Fruit fly (Drosophila melanogaster) whole organism, embryonic: Measurements from ENCODE around the gene mRpL30.

Source experiments
- Antp ChIP-seq: fragments of 200-800 bp; sonication (Bioruptor generic); optimal IDR thresholded peaks from 3 replicates; lab custom pipeline; 2016; ENCODE audit warnings: missing biosample characterization, missing genetic modification characterization
- CG10147 ChIP-seq: fragments of 200-800 bp; sonication (Bioruptor generic); optimal IDR thresholded peaks from 2 replicates; lab custom pipeline; 2019; ENCODE audit warnings: missing biosample characterization, mild to moderate bottlenecking, missing genetic modification characterization, moderate library complexity
- CG10321 ChIP-seq: fragments of 200-800 bp; sonication (Bioruptor generic); IDR thresholded peaks from 2 replicates; pipeline ENCODE4 v1.3.6; 2022; ENCODE audit warnings: missing biosample characterization, missing genetic modification characterization
- CG10431 ChIP-seq: fragments of 200-800 bp; sonication (Bioruptor generic); optimal IDR thresholded peaks from 3 replicates; lab custom pipeline; 2018; ENCODE audit warnings: missing biosample characterization, mild to moderate bottlenecking, missing genetic modification characterization
- CG11456 ChIP-seq: fragments of 200-800 bp; sonication (Bioruptor generic); IDR thresholded peaks from 3 replicates; pipeline ENCODE4 v1.3.6; 2022; ENCODE audit warnings: missing biosample characterization, missing genetic modification characterization
- CG12155 ChIP-seq: fragments of 200-800 bp; sonication (Bioruptor generic); optimal IDR thresholded peaks from 3 replicates; lab custom pipeline; 2016; ENCODE audit warnings: missing biosample characterization, missing genetic modification characterization
- CG12744 ChIP-seq: fragments of 200-800 bp; sonication (Bioruptor generic); optimal IDR thresholded peaks from 2 replicates; lab custom pipeline; 2016; ENCODE audit warnings: missing biosample characterization, missing genetic modification characterization
- CG14667 ChIP-seq: fragments of 200-800 bp; sonication (Bioruptor generic); IDR thresholded peaks from 2 replicates; pipeline ENCODE4 v1.3.6; 2022; ENCODE audit warnings: missing biosample characterization, missing genetic modification characterization
- CG14965 ChIP-seq: fragments of 200-800 bp; sonication (Bioruptor generic); optimal IDR thresholded peaks from 2 replicates; lab custom pipeline; 2016; ENCODE audit warnings: missing biosample characterization, missing genetic modification characterization, borderline replicate concordance
- CG15601 ChIP-seq: fragments of 200-800 bp; sonication (Bioruptor generic); optimal IDR thresholded peaks from 3 replicates; lab custom pipeline; 2019; ENCODE audit warnings: missing biosample characterization, mild to moderate bottlenecking, missing genetic modification characterization, moderate library complexity
- CG15696 ChIP-seq: fragments of 200-800 bp; sonication (Bioruptor generic); optimal IDR thresholded peaks from 2 replicates; lab custom pipeline; 2019; ENCODE audit warnings: missing biosample characterization, mild to moderate bottlenecking, missing genetic modification characterization, moderate library complexity
- CG17328 ChIP-seq: fragments of 200-800 bp; sonication (Bioruptor generic); IDR thresholded peaks from 2 replicates; pipeline ENCODE4 v1.3.6; 2022; ENCODE audit warnings: missing biosample characterization, missing genetic modification characterization
- CG18764 ChIP-seq: fragments of 200-800 bp; sonication (Bioruptor generic); optimal IDR thresholded peaks from 3 replicates; lab custom pipeline; 2016; ENCODE audit warnings: missing biosample characterization, missing genetic modification characterization
- CG2129 ChIP-seq: fragments of 200-800 bp; sonication (Bioruptor generic); IDR thresholded peaks from 2 replicates; pipeline ENCODE4 v1.3.6; 2022; ENCODE audit warnings: missing biosample characterization, missing genetic modification characterization; ENCODE audit not compliant: partially characterized antibody
- CG2678 ChIP-seq: fragments of 200-800 bp; sonication (Bioruptor generic); optimal IDR thresholded peaks from 3 replicates; lab custom pipeline; 2019; ENCODE audit warnings: missing biosample characterization, mild to moderate bottlenecking, missing genetic modification characterization, moderate library complexity
- CG2875 ChIP-seq: fragments of 200-800 bp; sonication (Bioruptor generic); optimal IDR thresholded peaks from 2 replicates; lab custom pipeline; 2017; ENCODE audit warnings: missing biosample characterization, mild to moderate bottlenecking, missing genetic modification characterization, missing genetic modification reagents
- CG3163 ChIP-seq: fragments of 200-800 bp; sonication (Bioruptor generic); optimal IDR thresholded peaks from 3 replicates; lab custom pipeline; 2016; ENCODE audit warnings: missing biosample characterization, missing genetic modification characterization
- CG32772 ChIP-seq: fragments of 200-800 bp; sonication (Bioruptor generic); IDR thresholded peaks from 2 replicates; pipeline ENCODE4 v1.3.6; 2022; ENCODE audit warnings: missing biosample characterization, missing genetic modification characterization
- CG33557 ChIP-seq: fragments of 200-800 bp; sonication (Bioruptor generic); optimal IDR thresholded peaks from 2 replicates; lab custom pipeline; 2019; ENCODE audit warnings: missing biosample characterization, mild to moderate bottlenecking, missing genetic modification characterization, moderate library complexity
- CG3995 ChIP-seq: fragments of 200-800 bp; sonication (Bioruptor generic); optimal IDR thresholded peaks from 3 replicates; lab custom pipeline; 2016; ENCODE audit warnings: missing biosample characterization, missing genetic modification characterization
- CG4282 ChIP-seq: fragments of 200-800 bp; sonication (Bioruptor generic); optimal IDR thresholded peaks from 2 replicates; lab custom pipeline; 2016; ENCODE audit warnings: missing biosample characterization, missing genetic modification characterization
- CG6689 ChIP-seq: fragments of 200-800 bp; sonication (Bioruptor generic); IDR thresholded peaks from 2 replicates; pipeline ENCODE4 v1.3.6; 2022; ENCODE audit warnings: missing biosample characterization, missing genetic modification characterization
- CG7928 ChIP-seq: fragments of 200-800 bp; sonication (Bioruptor generic); optimal IDR thresholded peaks from 2 replicates; lab custom pipeline; 2017; ENCODE audit warnings: missing biosample characterization, mild to moderate bottlenecking, missing genetic modification characterization
- CG7987 ChIP-seq: fragments of 200-800 bp; sonication (Bioruptor generic); optimal IDR thresholded peaks from 2 replicates; lab custom pipeline; 2018; ENCODE audit warnings: missing biosample characterization, mild to moderate bottlenecking, missing genetic modification characterization, moderate library complexity
- CG8944 ChIP-seq: fragments of 200-800 bp; sonication (Bioruptor generic); optimal IDR thresholded peaks from 3 replicates; lab custom pipeline; 2016; ENCODE audit warnings: missing biosample characterization, missing genetic modification characterization
- Chrac-16 ChIP-seq: fragments of 200-800 bp; sonication (Bioruptor generic); optimal IDR thresholded peaks from 3 replicates; lab custom pipeline; 2016; ENCODE audit warnings: missing biosample characterization, missing genetic modification characterization
- CkIIα-i1 ChIP-seq: fragments of 200-800 bp; sonication (Bioruptor generic); IDR thresholded peaks from 2 replicates; pipeline ENCODE4 v1.3.6; 2022; ENCODE audit warnings: missing biosample characterization, missing genetic modification characterization
- E2f2 ChIP-seq: fragments of 200-800 bp; sonication (Bioruptor generic); IDR thresholded peaks from 2 replicates; pipeline ENCODE4 v1.3.6; 2022; ENCODE audit warnings: missing biosample characterization, missing genetic modification characterization
- Fer1 ChIP-seq: fragments of 200-800 bp; sonication (Bioruptor generic); optimal IDR thresholded peaks from 2 replicates; lab custom pipeline; 2017; ENCODE audit warnings: missing biosample characterization, mild to moderate bottlenecking, missing genetic modification characterization
- Hsf ChIP-seq: fragments of 200-800 bp; sonication (Bioruptor generic); optimal IDR thresholded peaks from 3 replicates; lab custom pipeline; 2016; ENCODE audit warnings: missing biosample characterization, missing genetic modification characterization
- Lpt ChIP-seq: fragments of >200 bp; optimal IDR thresholded peaks from 2 replicates; lab custom pipeline; 2018; ENCODE audit warnings: missing biosample characterization, missing genetic modification characterization
- MESR4 ChIP-seq: fragments of 200-800 bp; sonication (Bioruptor generic); optimal IDR thresholded peaks from 2 replicates; lab custom pipeline; 2018; ENCODE audit warnings: missing biosample characterization, mild to moderate bottlenecking, missing genetic modification characterization, moderate library complexity
- Nf-YA ChIP-seq: fragments of 200-800 bp; sonication (Bioruptor generic); IDR thresholded peaks from 2 replicates; pipeline ENCODE4 v1.3.6; 2022; ENCODE audit warnings: missing biosample characterization, missing genetic modification characterization
- Trl ChIP-seq, 3 experiments: fragments of >200 bp in 2 of 3; fragments of 200-800 bp in 1 of 3; sonication (Bioruptor generic) in 1 of 3; optimal IDR thresholded peaks; 2 replicates in 1 of 3; 3 replicates in 2 of 3; lab custom pipeline; 2016 to 2017; ENCODE audit warnings: missing biosample characterization in 1 of 3, missing genetic modification characterization in 1 of 3
- ab ChIP-seq: fragments of 200-800 bp; sonication (Bioruptor generic); optimal IDR thresholded peaks from 2 replicates; lab custom pipeline; 2016; ENCODE audit warnings: missing biosample characterization, missing genetic modification characterization
- bigmax ChIP-seq: fragments of 200-800 bp; sonication (Bioruptor generic); optimal IDR thresholded peaks from 2 replicates; lab custom pipeline; 2018; ENCODE audit warnings: missing biosample characterization, mild to moderate bottlenecking, missing genetic modification characterization
- br ChIP-seq: fragments of >200 bp; optimal IDR thresholded peaks from 2 replicates; lab custom pipeline; 2017
- cato ChIP-seq: fragments of 200-800 bp; sonication (Bioruptor generic); optimal IDR thresholded peaks from 2 replicates; lab custom pipeline; 2016; ENCODE audit warnings: missing biosample characterization, missing genetic modification characterization, borderline replicate concordance
- chif ChIP-seq, 2 experiments: fragments of 200-800 bp; sonication (Bioruptor generic); optimal IDR thresholded peaks; 3 replicates each; lab custom pipeline; 2016; ENCODE audit warnings: missing biosample characterization in 2 of 2, missing genetic modification characterization in 2 of 2
- croc ChIP-seq: fragments of 200-800 bp; sonication (Bioruptor generic); conservative IDR thresholded peaks from 3 replicates; pipeline ENCODE4 v1.3.6; 2022; ENCODE audit warnings: missing biosample characterization, missing genetic modification characterization
- ems ChIP-seq: fragments of 200-800 bp; sonication (Bioruptor generic); optimal IDR thresholded peaks from 3 replicates; lab custom pipeline; 2016; ENCODE audit warnings: missing biosample characterization, missing genetic modification characterization
- gsb-n ChIP-seq: fragments of 200-800 bp; sonication (Bioruptor generic); optimal IDR thresholded peaks from 3 replicates; lab custom pipeline; 2018; ENCODE audit warnings: missing biosample characterization, mild to moderate bottlenecking, missing genetic modification characterization
- jing ChIP-seq: fragments of 200-800 bp; sonication (Bioruptor generic); optimal IDR thresholded peaks from 2 replicates; lab custom pipeline; 2018; ENCODE audit warnings: missing biosample characterization, mild to moderate bottlenecking, missing genetic modification characterization
- lmd ChIP-seq: fragments of 200-800 bp; sonication (Bioruptor generic); IDR thresholded peaks from 2 replicates; pipeline ENCODE4 v1.3.6; 2022; ENCODE audit warnings: missing biosample characterization, missing genetic modification characterization
- odd ChIP-seq: fragments of 200-800 bp; sonication (Bioruptor generic); optimal IDR thresholded peaks from 2 replicates; lab custom pipeline; 2017; ENCODE audit warnings: missing biosample characterization, mild to moderate bottlenecking, missing genetic modification characterization
- org-1 ChIP-seq: fragments of 200-800 bp; sonication (Bioruptor generic); optimal IDR thresholded peaks from 2 replicates; lab custom pipeline; 2017; ENCODE audit warnings: missing biosample characterization, missing genetic modification characterization
- pros ChIP-seq: fragments of 200-800 bp; sonication (Bioruptor generic); optimal IDR thresholded peaks from 3 replicates; lab custom pipeline; 2019; ENCODE audit warnings: missing biosample characterization, mild to moderate bottlenecking, missing genetic modification characterization, moderate library complexity
- pzg ChIP-seq: fragments of 200-800 bp; sonication (Bioruptor generic); optimal IDR thresholded peaks from 3 replicates; lab custom pipeline; 2018; ENCODE audit warnings: missing biosample characterization, mild to moderate bottlenecking, missing genetic modification characterization, moderate library complexity
- row ChIP-seq: fragments of 200-800 bp; sonication (Bioruptor generic); IDR thresholded peaks from 3 replicates; pipeline ENCODE4 v1.3.6; 2022; ENCODE audit warnings: missing biosample characterization, missing genetic modification characterization
- slbo ChIP-seq: fragments of 200-800 bp; sonication (Bioruptor generic); IDR thresholded peaks from 2 replicates; pipeline ENCODE4 v1.3.6; 2022; ENCODE audit warnings: missing biosample characterization, missing genetic modification characterization
- stwl ChIP-seq: fragments of 200-800 bp; sonication (Bioruptor generic); optimal IDR thresholded peaks from 3 replicates; lab custom pipeline; 2018; ENCODE audit warnings: missing biosample characterization, mild to moderate bottlenecking, missing genetic modification characterization, moderate library complexity
- z ChIP-seq: fragments of 200-800 bp; sonication (Bioruptor generic); IDR thresholded peaks from 3 replicates; pipeline ENCODE4 v1.3.6; 2022; ENCODE audit warnings: missing biosample characterization, missing genetic modification characterization
- zf30C ChIP-seq: fragments of 200-800 bp; sonication (Bioruptor generic); optimal IDR thresholded peaks from 3 replicates; lab custom pipeline; 2018; ENCODE audit warnings: missing biosample characterization, mild to moderate bottlenecking, missing genetic modification characterization

The mRpL30 gene

dm6 chrX:4610481-4610880, 37.2 kb upstream of the mRpL30 start (continued):
- TF ChIP-seq zf30C (GFP tag; lab: Kevin White, UChicago) (peak; percentile 8), CG32772 (GFP tag; lab: Robert Waterston, UW) (no peak), MESR4 (GFP tag; lab: Kevin White, UChicago) (no peak), CG6689 (GFP tag; lab: Robert Waterston, UW) (no peak), CG10147 (no peak), CG3163 (GFP tag; lab: Kevin White, UChicago) (no peak), Antp (GFP tag; lab: Kevin White, UChicago) (no peak), row (no peak), CG14667 (GFP tag; lab: Robert Waterston, UW) (no peak), CG14965 (GFP tag; lab: Kevin White, UChicago) (no peak), org-1 (GFP tag; lab: Kevin White, UChicago) (no peak), z (GFP tag; lab: Robert Waterston, UW) (no peak), lmd (GFP tag; lab: Robert Waterston, UW) (no peak), CkIIα-i1 (GFP tag; lab: Robert Waterston, UW) (no peak), CG15601 (no peak), gsb-n (no peak), jing (GFP tag; lab: Kevin White, UChicago) (no peak), CG10431 (GFP tag; lab: Kevin White, UChicago) (no peak), ab (no peak), ems (GFP tag; lab: Kevin White, UChicago) (no peak), bigmax (GFP tag; lab: Kevin White, UChicago) (no peak), CG7928 (GFP tag; lab: Kevin White, UChicago) (peak; percentile 21), CG15696 (tag; lab: Kevin White, UChicago) (no peak), CG8944 (no peak), Lpt (GFP tag; lab: Kevin White, UChicago) (no peak), CG12155 (GFP tag; lab: Kevin White, UChicago) (no peak), slbo (GFP tag; lab: Robert Waterston, UW) (no peak), br (lab: Kevin White, UChicago) (no peak), Nf-YA (no peak), chif (GFP tag; optimal IDR thresholded peaks at IDR 0.05; lab: Kevin White, UChicago) (no peak), Chrac-16 (no peak), CG3995 (GFP tag; lab: Kevin White, UChicago) (no peak), pros (GFP tag; lab: Kevin White, UChicago) (no peak), CG2875 (GFP tag; lab: Kevin White, UChicago) (no peak), CG4282 (GFP tag; lab: Kevin White, UChicago) (no peak), CG10321 (GFP tag; lab: Robert Waterston, UW) (no peak), CG7987 (GFP tag; lab: Kevin White, UChicago) (no peak), stwl (tag; lab: Kevin White, UChicago) (no peak), CG2129 (GFP tag; lab: Robert Waterston, UW) (no peak), CG11456 (no peak), odd (GFP tag; lab: Kevin White, UChicago) (no peak), CG18764 (GFP tag; lab: Kevin White, UChicago) (no peak), CG12744 (no peak), Trl (optimal IDR thresholded peaks at IDR 0.05; lab: Kevin White, UChicago) (no peak), Trl (GFP tag; optimal IDR thresholded peaks at IDR 0.05; lab: Kevin White, UChicago) (peak; percentile 28), CG2678 (tag; lab: Kevin White, UChicago) (peak; percentile 44), croc (no peak), E2f2 (GFP tag; lab: Robert Waterston, UW) (no peak), cato (GFP tag; lab: Kevin White, UChicago) (no peak), CG33557 (no peak), Hsf (no peak), pzg (no peak), CG17328 (GFP tag; lab: Robert Waterston, UW) (no peak), Fer1 (GFP tag; lab: Kevin White, UChicago) (peak; percentile 59)
